Worm (Caenorhabditis elegans): Measurements from ENCODE around the gene pax-2.

pax-2 gene

DNA sequence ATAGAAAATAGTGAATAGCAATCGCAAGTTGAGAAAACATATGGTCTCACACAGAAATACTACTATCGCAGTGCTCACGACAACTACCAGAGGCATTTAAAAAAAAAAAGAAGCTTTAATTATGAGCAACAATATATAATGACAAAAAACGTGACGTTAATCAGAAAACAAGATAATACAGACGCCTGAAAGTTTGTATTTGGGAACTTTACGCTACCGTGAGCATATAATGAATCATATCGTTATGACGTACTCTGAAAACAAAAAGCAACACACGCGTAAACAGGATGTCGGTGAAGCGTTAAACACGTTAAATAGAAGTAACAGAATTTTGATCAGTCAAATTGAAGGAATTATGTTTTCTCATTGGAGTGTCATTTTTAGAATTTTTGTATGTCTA lies 21.7 kb upstream of the pax-2 start, which contains the start of gene srbc-71:
Gene srbc-71 (minus strand): TSS at position 101 of the 400 bp plus-strand sequence.
- no peak for TF ChIP-seq let-607 (tag; optimal IDR thresholded peaks at IDR 0.05)
- no peak for TF ChIP-seq B0035.1 (tag; optimal IDR thresholded peaks at IDR 0.05)
- no peak for TF ChIP-seq pbrm-1 (GFP tag; IDR thresholded peaks at IDR 0.05)
- no peak for TF ChIP-seq Y67H2A.10 (GFP tag; conservative IDR thresholded peaks at IDR 0.05)
- no peak for TF ChIP-seq ztf-3 (GFP tag; optimal IDR thresholded peaks at IDR 0.05)
- no peak for TF ChIP-seq ceh-27 (GFP tag; optimal IDR thresholded peaks at IDR 0.05)
- no peak for TF ChIP-seq attf-5 (GFP tag; optimal IDR thresholded peaks at IDR 0.05)
- no peak for TF ChIP-seq hlh-12 (tag; optimal IDR thresholded peaks at IDR 0.05)
- TF ChIP-seq somi-1 (GFP tag; optimal IDR thresholded peaks at IDR 0.05): no peak
- TF ChIP-seq T26A5.8 (tag; optimal IDR thresholded peaks at IDR 0.05): no peak
- no peak for TF ChIP-seq ceh-40 (GFP tag; IDR thresholded peaks at IDR 0.05)
- no peak for TF ChIP-seq ZK185.1 (tag; optimal IDR thresholded peaks at IDR 0.05; ENCODE audit: poor library complexity, severe bottlenecking)
- TF ChIP-seq madf-10 (tag; optimal IDR thresholded peaks at IDR 0.05): no peak
- no peak for TF ChIP-seq athp-1 (tag; optimal IDR thresholded peaks at IDR 0.05)
- TF ChIP-seq unc-130 (GFP tag; optimal IDR thresholded peaks at IDR 0.05): no peak

DNA sequence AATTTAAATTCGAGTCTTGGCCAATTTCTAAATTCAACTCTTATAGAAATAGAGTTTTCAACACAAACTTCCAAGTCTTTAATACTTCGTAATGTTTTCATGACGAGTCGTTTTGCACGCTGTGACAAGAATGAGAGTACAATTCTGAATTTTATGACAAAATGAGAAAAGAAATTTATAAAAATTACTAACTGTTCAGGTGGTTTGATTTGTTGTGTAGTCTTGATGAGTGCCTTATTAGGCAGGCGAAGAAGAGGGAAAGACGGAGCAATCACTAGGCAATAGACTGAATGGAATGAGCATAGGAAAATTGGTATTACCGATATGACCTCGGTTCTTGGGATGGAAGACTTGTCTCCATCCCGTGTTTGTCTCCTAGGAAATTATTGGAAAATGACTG lies 15.8 kb upstream of the pax-2 start, which contains the start of gene F30B5.11:
Gene F30B5.11 (minus strand): TSS at position 101 of the 400 bp plus-strand sequence.
- TF ChIP-seq T26A5.8 (tag; optimal IDR thresholded peaks at IDR 0.05) (no peak), F10E7.11 (tag; optimal IDR thresholded peaks at IDR 0.05) (no peak), hrde-1 (tag; optimal IDR thresholded peaks at IDR 0.05; ENCODE audit: borderline replicate concordance) (no peak), madf-6 (GFP tag; IDR thresholded peaks at IDR 0.05) (no peak), ceh-91 (GFP tag; IDR thresholded peaks at IDR 0.05) (no peak), hsf-1 (GFP tag; IDR thresholded peaks at IDR 0.05) (no peak), B0336.3 (GFP tag; IDR thresholded peaks at IDR 0.05) (no peak)

DNA sequence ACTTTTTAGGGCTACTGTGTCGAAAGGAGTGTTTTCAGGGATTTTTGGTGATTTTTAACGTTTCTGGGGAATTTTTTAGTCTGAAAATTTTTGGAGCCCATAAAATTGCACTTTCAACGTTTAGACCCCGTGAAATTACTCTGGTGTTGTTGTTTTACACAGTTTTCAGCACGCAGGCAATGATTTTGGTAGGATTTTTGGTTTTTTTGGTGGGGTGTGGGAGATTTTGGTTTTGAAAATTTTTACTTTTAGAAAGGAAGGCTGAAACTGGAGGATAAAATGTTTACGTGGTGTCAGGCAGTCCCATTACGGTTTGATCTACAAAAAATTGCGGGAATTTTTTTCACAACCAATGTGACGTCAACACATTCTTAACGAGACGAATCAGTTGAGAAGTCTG lies 14.1 kb upstream of the pax-2 start:
- TF ChIP-seq madf-6 (GFP tag; IDR thresholded peaks at IDR 0.05) (no peak), Y56A3A.18 (GFP tag; IDR thresholded peaks at IDR 0.05) (0 out of 2 replicates have a peak, but pooled peaks have one; percentile 39)

DNA sequence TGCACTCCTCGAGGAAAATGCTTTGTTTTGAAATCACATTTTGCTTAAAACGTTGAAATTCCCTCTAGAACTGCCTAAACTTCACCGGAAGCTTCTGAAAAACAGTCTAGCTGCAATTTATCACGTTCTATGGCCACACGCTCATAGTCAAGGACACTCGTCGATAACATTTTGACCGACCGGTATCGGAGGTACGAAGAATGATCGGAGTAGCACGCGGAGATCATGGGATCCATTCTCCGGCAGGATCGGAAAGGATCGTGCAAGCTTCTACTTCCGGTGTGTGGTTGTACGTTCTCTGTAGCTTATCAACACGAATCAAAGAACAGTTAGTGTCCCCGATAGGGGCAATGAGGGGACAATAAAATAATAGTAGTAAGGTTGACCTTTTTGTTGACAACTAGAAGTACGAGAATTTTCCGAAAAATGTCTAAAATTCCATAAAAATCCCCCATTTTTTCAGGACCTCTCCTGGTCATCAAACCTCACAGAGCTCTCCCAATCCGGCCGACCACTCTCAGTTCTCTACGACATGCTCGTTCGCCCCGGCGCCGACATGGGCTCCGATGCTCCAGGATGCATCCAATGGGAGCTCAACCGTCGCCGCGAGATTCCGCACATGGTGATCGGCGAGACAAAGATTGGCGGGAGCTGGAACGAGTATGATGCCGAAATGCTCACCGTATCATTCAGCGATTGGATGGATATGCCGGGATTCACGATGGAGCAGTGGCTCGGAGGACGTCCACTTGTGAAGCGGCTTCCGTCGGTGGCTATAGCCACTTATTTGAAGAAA lies 12.1 kb upstream of the pax-2 start:
- TF ChIP-seq C17E4.6 (GFP tag; IDR thresholded peaks at IDR 0.05) (no peak), egrh-3 (GFP tag; IDR thresholded peaks at IDR 0.05) (peak; percentile 23; the same call in 1 of the 2 replicates), zfh-2 (GFP tag; conservative IDR thresholded peaks at IDR 0.05) (peak; percentile 79)

DNA sequence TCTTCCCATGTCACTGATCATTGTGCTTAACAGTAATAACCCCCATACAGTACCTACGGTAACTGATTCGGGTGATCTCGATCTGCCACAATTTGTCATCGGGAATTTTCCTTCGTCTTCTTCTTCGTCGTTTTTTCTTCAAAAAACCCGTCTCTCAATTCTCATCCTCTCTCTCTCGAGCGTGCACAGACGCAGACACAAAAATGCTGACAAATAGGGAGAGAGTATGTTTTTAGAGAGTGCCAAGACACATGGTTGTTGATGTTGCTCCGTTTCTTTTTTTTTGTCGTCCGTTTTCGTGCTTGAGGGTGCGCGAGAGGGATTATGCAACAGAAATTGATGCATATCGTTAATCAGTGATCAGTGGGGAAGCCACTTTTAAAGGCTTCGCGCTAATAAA lies 11.2 kb upstream of the pax-2 start:
- TF ChIP-seq K12H6.12 (tag; optimal IDR thresholded peaks at IDR 0.05) (peak; percentile 76), hmg-1.2 (GFP tag; IDR thresholded peaks at IDR 0.05) (peak; percentile 53; the same call in 1 of the 2 replicates), F10E7.11 (tag; optimal IDR thresholded peaks at IDR 0.05) (no peak), lin-40 (tag; optimal IDR thresholded peaks at IDR 0.05) (peak; percentile 59), D2030.7 (GFP tag; IDR thresholded peaks at IDR 0.05) (no peak), aptf-3 (GFP tag; IDR thresholded peaks at IDR 0.05) (no peak), ceh-27 (GFP tag; optimal IDR thresholded peaks at IDR 0.05) (no peak), F23B12.7 (tag; optimal IDR thresholded peaks at IDR 0.05; ENCODE audit: insufficient read depth) (no peak), nhr-80 (tag; optimal IDR thresholded peaks at IDR 0.05) (peak; percentile 65), chd-7 (tag; optimal IDR thresholded peaks at IDR 0.05) (peak; percentile 9), tbp1 (GFP tag; optimal IDR thresholded peaks at IDR 0.05) (peak; percentile 5), K11D2.4 (GFP tag; IDR thresholded peaks at IDR 0.05) (peak; percentile 35; the same call in 1 of the 2 replicates), cebp-1 (GFP tag; IDR thresholded peaks at IDR 0.05) (no peak), cebp-1 (tag; optimal IDR thresholded peaks at IDR 0.05) (peak; percentile 36), dox-1 (GFP tag; IDR thresholded peaks at IDR 0.05) (0 out of 2 replicates have a peak, but pooled peaks have one; percentile 35), nfya-2 (GFP tag; IDR thresholded peaks at IDR 0.05) (0 out of 2 replicates have a peak, but pooled peaks have one; percentile 5), attf-5 (GFP tag; optimal IDR thresholded peaks at IDR 0.05) (peak; percentile 40), zfh-2 (GFP tag; conservative IDR thresholded peaks at IDR 0.05) (0 out of 2 replicates have a peak, but pooled peaks have one; percentile 38), F52B5.7 (tag; optimal IDR thresholded peaks at IDR 0.05) (no peak)

Measured in whole organism, young adult.